Fruit fly (Drosophila melanogaster) whole organism, pupa: ENCODE data around the gene side-IV.

Experiments used
- CG10348 ChIP-seq: fragments of 200-800 bp; sonication (Bioruptor generic); IDR thresholded peaks from 2 replicates; pipeline ENCODE4 v1.3.6; 2022; ENCODE audit warnings: missing biosample characterization, missing genetic modification characterization
- CG12605 ChIP-seq: fragments of 200-800 bp; sonication (Bioruptor generic); IDR thresholded peaks from 2 replicates; pipeline ENCODE4 v1.3.6; 2022; ENCODE audit warnings: missing biosample characterization, missing genetic modification characterization
- CG13204 ChIP-seq: fragments of 200-800 bp; sonication (Bioruptor generic); optimal IDR thresholded peaks from 2 replicates; lab custom pipeline; 2018; ENCODE audit warnings: missing biosample characterization, mild to moderate bottlenecking, missing genetic modification characterization, moderate library complexity
- CG14655 ChIP-seq: fragments of 200-800 bp; sonication (Bioruptor generic); optimal IDR thresholded peaks from 3 replicates; lab custom pipeline; 2017; ENCODE audit warnings: mild to moderate bottlenecking, missing biosample characterization, missing genetic modification reagents, missing genetic modification characterization
- CG15710 ChIP-seq: fragments of 200-800 bp; sonication (Bioruptor generic); optimal IDR thresholded peaks from 2 replicates; lab custom pipeline; 2018; ENCODE audit warnings: missing biosample characterization, mild to moderate bottlenecking, missing genetic modification characterization, moderate library complexity
- CG17806 ChIP-seq: fragments of 200-800 bp; sonication (Bioruptor generic); optimal IDR thresholded peaks from 2 replicates; lab custom pipeline; 2018; ENCODE audit warnings: missing biosample characterization, mild to moderate bottlenecking, missing genetic modification characterization, moderate library complexity
- CG32121 ChIP-seq: fragments of 200-800 bp; sonication (Bioruptor generic); IDR thresholded peaks from 2 replicates; pipeline ENCODE4 v1.3.6; 2022; ENCODE audit warnings: missing biosample characterization, missing genetic modification characterization
- CG34367 ChIP-seq: fragments of 200-800 bp; sonication (Bioruptor generic); optimal IDR thresholded peaks from 2 replicates; lab custom pipeline; 2018; ENCODE audit warnings: missing biosample characterization, mild to moderate bottlenecking, missing genetic modification characterization
- CG4496 ChIP-seq: fragments of 200-800 bp; sonication (Bioruptor generic); IDR thresholded peaks from 3 replicates; pipeline ENCODE4 v1.3.6; 2022; ENCODE audit warnings: missing biosample characterization, missing genetic modification characterization
- CG8159 ChIP-seq: fragments of 200-800 bp; sonication (Bioruptor generic); optimal IDR thresholded peaks from 3 replicates; lab custom pipeline; 2018; ENCODE audit warnings: missing biosample characterization, mild to moderate bottlenecking, missing genetic modification characterization, moderate library complexity
- CG8301 ChIP-seq: fragments of 200-800 bp; sonication (Bioruptor generic); optimal IDR thresholded peaks from 2 replicates; lab custom pipeline; 2018; ENCODE audit warnings: missing biosample characterization, mild to moderate bottlenecking, missing genetic modification characterization
- CG9948 ChIP-seq: fragments of 200-800 bp; sonication (Bioruptor generic); optimal IDR thresholded peaks from 2 replicates; lab custom pipeline; 2018; ENCODE audit warnings: missing biosample characterization, mild to moderate bottlenecking, missing genetic modification characterization, moderate library complexity
- D1 ChIP-seq: fragments of 200-800 bp; sonication (Bioruptor generic); optimal IDR thresholded peaks from 2 replicates; lab custom pipeline; 2018; ENCODE audit warnings: missing biosample characterization, mild to moderate bottlenecking, missing genetic modification characterization, moderate library complexity
- EcR ChIP-seq: fragments of 200-800 bp; sonication (Bioruptor generic); optimal IDR thresholded peaks from 3 replicates; lab custom pipeline; 2019; ENCODE audit warnings: missing biosample characterization, missing genetic modification characterization, mild to moderate bottlenecking, moderate library complexity, missing genetic modification reagents
- Ets98B ChIP-seq: fragments of 200-800 bp; sonication (Bioruptor generic); IDR thresholded peaks from 2 replicates; pipeline ENCODE4 v1.3.6; 2022; ENCODE audit warnings: missing biosample characterization, missing genetic modification characterization
- Pif1A ChIP-seq: fragments of 200-800 bp; sonication (Bioruptor generic); optimal IDR thresholded peaks from 3 replicates; lab custom pipeline; 2016; ENCODE audit warnings: missing biosample characterization, missing genetic modification characterization
- Pif1B ChIP-seq: fragments of 200-800 bp; sonication (Bioruptor generic); optimal IDR thresholded peaks from 3 replicates; lab custom pipeline; 2016; ENCODE audit warnings: missing biosample characterization, missing genetic modification characterization
- Snoo ChIP-seq: fragments of 200-800 bp; sonication (Bioruptor generic); optimal IDR thresholded peaks from 3 replicates; lab custom pipeline; 2017; ENCODE audit warnings: missing biosample characterization, mild to moderate bottlenecking, missing genetic modification characterization, inconsistent platforms
- fd96Ca ChIP-seq: fragments of 200-800 bp; sonication (Bioruptor generic); IDR thresholded peaks from 3 replicates; pipeline ENCODE4 v1.3.6; 2022; ENCODE audit warnings: missing biosample characterization, missing genetic modification characterization
- gl ChIP-seq: fragments of 200-800 bp; sonication (Bioruptor generic); optimal IDR thresholded peaks from 2 replicates; lab custom pipeline; 2018; ENCODE audit warnings: missing biosample characterization, mild to moderate bottlenecking, missing genetic modification characterization
- rn ChIP-seq: fragments of 200-800 bp; sonication (Bioruptor generic); IDR thresholded peaks from 2 replicates; pipeline ENCODE4 v1.3.6; 2022; ENCODE audit warnings: missing biosample characterization, missing genetic modification characterization

The side-IV gene

dm6 chr3R:13450338-13450737, at the start of gene side-IV:
TSS of gene side-IV (plus strand) at chr3R:13450590.
- TF ChIP-seq CG4496 (GFP tag; lab: Robert Waterston, UW) = peak; percentile 69; the same call in 2 of the 3 replicates
- TF ChIP-seq rn = no peak
- peak; percentile 26; the same call in 1 of the 3 replicates for TF ChIP-seq fd96Ca
- no peak for TF ChIP-seq CG14655
- peak; percentile 40 for TF ChIP-seq CG13204 (GFP tag; lab: Kevin White, UChicago)
- TF ChIP-seq CG9948 = no peak
- TF ChIP-seq CG15710 (tag; lab: Kevin White, UChicago) = no peak
- TF ChIP-seq CG12605 (GFP tag; lab: Robert Waterston, UW) = peak; percentile 22; the same call in 1 of the 2 replicates
- TF ChIP-seq gl (tag; lab: Kevin White, UChicago) = no peak
- peak; percentile 28; the same call in 1 of the 2 replicates for TF ChIP-seq Ets98B (GFP tag; lab: Robert Waterston, UW)
- no peak for TF ChIP-seq EcR (GFP tag; lab: Kevin White, UChicago)
- TF ChIP-seq CG32121 = peak; percentile 39; the same call in 1 of the 2 replicates

dm6 chr3R:13400902-13401721, 49.3 kb upstream of the side-IV start:
- peak; percentile 90 for TF ChIP-seq D1 (tag; lab: Kevin White, UChicago)
- TF ChIP-seq CG14655 = peak; percentile 95
- TF ChIP-seq Snoo = peak; percentile 90
- TF ChIP-seq CG15710 (tag; lab: Kevin White, UChicago) = peak; percentile 94
- peak; percentile 79 for TF ChIP-seq EcR (GFP tag; lab: Kevin White, UChicago)
- peak; percentile 64; the same call in 2 of the 3 replicates for TF ChIP-seq fd96Ca
- TF ChIP-seq CG17806 (tag; lab: Kevin White, UChicago) = peak; percentile 94
- TF ChIP-seq gl (tag; lab: Kevin White, UChicago) = peak; percentile 77
- peak; percentile 71; the same call in 1 of the 2 replicates for TF ChIP-seq CG12605 (GFP tag; lab: Robert Waterston, UW)
- TF ChIP-seq CG32121 = peak; percentile 87
- peak; percentile 94 for TF ChIP-seq Pif1B (GFP tag; lab: Kevin White, UChicago)
- peak; percentile 94 for TF ChIP-seq CG9948
- TF ChIP-seq Ets98B (GFP tag; lab: Robert Waterston, UW) = peak; percentile 80
- peak; percentile 92 for TF ChIP-seq Pif1A (GFP tag; lab: Kevin White, UChicago)
- peak; percentile 94 for TF ChIP-seq CG8301 (tag; lab: Kevin White, UChicago)
- TF ChIP-seq CG4496 (GFP tag; lab: Robert Waterston, UW) = peak; percentile 90
- peak; percentile 95 for TF ChIP-seq CG8159 (tag; lab: Kevin White, UChicago)
- TF ChIP-seq CG10348 = peak; percentile 64; the same call in 1 of the 2 replicates
- peak; percentile 71 for TF ChIP-seq rn
- TF ChIP-seq CG13204 (GFP tag; lab: Kevin White, UChicago) = peak; percentile 90
- peak; percentile 91 for TF ChIP-seq CG34367 (tag; lab: Kevin White, UChicago)

- TF ChIP-seq CG8301 (tag; lab: Kevin White, UChicago) (no peak), CG12605 (GFP tag; lab: Robert Waterston, UW) (0 out of 2 replicates have a peak, but pooled peaks have one; percentile 5), Snoo (no peak)
These were observed 48.6 kb upstream of the side-IV start, which contains the start of gene GILT1 for dm6 chr3R:13401722-13402296. TSS of gene GILT1 (minus strand) at chr3R:13401862.

- no peak for TF ChIP-seq CG17806 (tag; lab: Kevin White, UChicago)
- TF ChIP-seq, all 21 proteins: peak for 0
These were observed 47.3 kb upstream of the side-IV start, which contains the start of gene Dpm3 for dm6 chr3R:13403032-13403459. TSS of gene Dpm3 (minus strand) at chr3R:13403051.

- TF ChIP-seq Pif1A (GFP tag; lab: Kevin White, UChicago) = no peak
These were observed 45.4 kb upstream of the side-IV start, which contains the start of gene yellow-e3 for dm6 chr3R:13404841-13405441. TSS of gene yellow-e3 (minus strand) at chr3R:13404870.

- peak; percentile 35 for TF ChIP-seq CG8159 (tag; lab: Kevin White, UChicago)
- no peak for TF ChIP-seq EcR (GFP tag; lab: Kevin White, UChicago)
These were observed 43.5 kb upstream of the side-IV start, which contains the start of gene yellow-e2 for dm6 chr3R:13406898-13407297. TSS of gene yellow-e2 (minus strand) at chr3R:13406998.
